Worm (Caenorhabditis elegans): Measurements from ENCODE around the gene F11F1.1.

ce11 chrIII:13378242-13378641, 17.1 kb upstream of the F11F1.1 start, which contains the start of gene T03F6.10:
- TF ChIP-seq ceh-36 (tag; optimal IDR thresholded peaks at IDR 0.05) (no peak), tra-4 (tag; optimal IDR thresholded peaks at IDR 0.05) (no peak), flt-1 (GFP tag; IDR thresholded peaks at IDR 0.05) (no peak), sea-1 (GFP tag; conservative IDR thresholded peaks at IDR 0.05) (no peak), ceh-13 (GFP tag; optimal IDR thresholded peaks at IDR 0.05) (no peak), ets-7 (tag; optimal IDR thresholded peaks at IDR 0.05) (no peak), ama-1 (optimal IDR thresholded peaks at IDR 0.05) (no peak), tbx-37 (GFP tag; conservative IDR thresholded peaks at IDR 0.05) (no peak), aly-1 (tag; optimal IDR thresholded peaks at IDR 0.05) (no peak), F13C5.2 (tag; optimal IDR thresholded peaks at IDR 0.05) (no peak), scrt-1 (GFP tag; IDR thresholded peaks at IDR 0.05) (no peak), pes-1 (GFP tag; IDR thresholded peaks at IDR 0.05) (no peak)
